Fruit fly (Drosophila melanogaster) whole organism, embryonic: ENCODE measurements around the gene Lrrk.

Source experiments
- Abd-B ChIP-seq: fragments of 200-800 bp; sonication (Bioruptor generic); optimal IDR thresholded peaks from 2 replicates; lab custom pipeline; 2018; ENCODE audit warnings: missing biosample characterization, mild to moderate bottlenecking, missing genetic modification characterization, moderate library complexity
- B-H2 ChIP-seq: fragments of 200-800 bp; sonication (Bioruptor generic); optimal IDR thresholded peaks from 2 replicates; lab custom pipeline; 2018; ENCODE audit warnings: missing biosample characterization, mild to moderate bottlenecking, missing genetic modification characterization
- BEAF-32 ChIP-seq: fragments of 200-800 bp; sonication (Bioruptor generic); optimal IDR thresholded peaks from 3 replicates; lab custom pipeline; 2017; ENCODE audit warnings: missing biosample characterization, missing genetic modification characterization, mild to moderate bottlenecking, moderate library complexity, missing genetic modification reagents
- CG10267 ChIP-seq: fragments of 200-800 bp; sonication (Bioruptor generic); optimal IDR thresholded peaks from 2 replicates; lab custom pipeline; 2018; ENCODE audit warnings: missing biosample characterization, mild to moderate bottlenecking, missing genetic modification characterization, moderate library complexity
- CG10959 ChIP-seq: fragments of 200-800 bp; sonication (Bioruptor generic); IDR thresholded peaks from 2 replicates; pipeline ENCODE4 v1.3.6; 2022; ENCODE audit warnings: missing biosample characterization, missing genetic modification characterization
- CG11456 ChIP-seq: fragments of 200-800 bp; sonication (Bioruptor generic); IDR thresholded peaks from 3 replicates; pipeline ENCODE4 v1.3.6; 2022; ENCODE audit warnings: missing biosample characterization, missing genetic modification characterization
- CG12236 ChIP-seq: fragments of 200-800 bp; sonication (Bioruptor generic); optimal IDR thresholded peaks from 2 replicates; lab custom pipeline; 2016; ENCODE audit warnings: missing biosample characterization, missing genetic modification characterization
- CG13123 ChIP-seq: fragments of 200-800 bp; sonication (Bioruptor generic); optimal IDR thresholded peaks from 2 replicates; lab custom pipeline; 2016; ENCODE audit warnings: missing biosample characterization, missing genetic modification characterization
- CG13296 ChIP-seq: fragments of 200-800 bp; sonication (Bioruptor generic); optimal IDR thresholded peaks from 3 replicates; lab custom pipeline; 2018; ENCODE audit warnings: missing biosample characterization, mild to moderate bottlenecking, missing genetic modification characterization
- CG13624 ChIP-seq: fragments of 200-800 bp; sonication (Bioruptor generic); optimal IDR thresholded peaks from 2 replicates; lab custom pipeline; 2016; ENCODE audit warnings: missing biosample characterization, missing genetic modification characterization
- CG15073 ChIP-seq: fragments of 200-800 bp; sonication (Bioruptor generic); optimal IDR thresholded peaks from 2 replicates; lab custom pipeline; 2016; ENCODE audit warnings: missing biosample characterization, missing genetic modification characterization
- CG1832 ChIP-seq: fragments of 200-800 bp; sonication (Bioruptor generic); optimal IDR thresholded peaks from 2 replicates; lab custom pipeline; 2017; ENCODE audit warnings: missing biosample characterization, mild to moderate bottlenecking, missing genetic modification characterization, inconsistent platforms
- CG2120 ChIP-seq: fragments of 200-800 bp; sonication (Bioruptor generic); optimal IDR thresholded peaks from 3 replicates; lab custom pipeline; 2016; ENCODE audit warnings: missing biosample characterization, missing genetic modification characterization
- CG2199 ChIP-seq: fragments of 200-800 bp; sonication (Bioruptor generic); IDR thresholded peaks from 3 replicates; pipeline ENCODE4 v1.3.6; 2022; ENCODE audit warnings: missing biosample characterization, missing genetic modification characterization
- CG31365 ChIP-seq: fragments of 200-800 bp; sonication (Bioruptor generic); optimal IDR thresholded peaks from 2 replicates; lab custom pipeline; 2018; ENCODE audit warnings: missing biosample characterization, mild to moderate bottlenecking, missing genetic modification characterization
- CG4328 ChIP-seq: fragments of 200-800 bp; sonication (Bioruptor generic); optimal IDR thresholded peaks from 3 replicates; lab custom pipeline; 2017; ENCODE audit warnings: missing biosample characterization, missing genetic modification reagents, missing genetic modification characterization
- CG4730 ChIP-seq: fragments of 200-800 bp; sonication (Bioruptor generic); IDR thresholded peaks from 2 replicates; pipeline ENCODE4 v1.3.6; 2022; ENCODE audit warnings: missing biosample characterization, missing genetic modification characterization
- CG6689 ChIP-seq: fragments of 200-800 bp; sonication (Bioruptor generic); IDR thresholded peaks from 2 replicates; pipeline ENCODE4 v1.3.6; 2022; ENCODE audit warnings: missing biosample characterization, missing genetic modification characterization
- CG6791 ChIP-seq: fragments of 200-800 bp; sonication (Bioruptor generic); IDR thresholded peaks from 3 replicates; pipeline ENCODE4 v1.3.6; 2022; ENCODE audit warnings: missing biosample characterization, missing genetic modification characterization; ENCODE audit not compliant: partially characterized antibody
- CG9817 ChIP-seq: fragments of 200-800 bp; sonication (Bioruptor generic); optimal IDR thresholded peaks from 2 replicates; lab custom pipeline; 2018; ENCODE audit warnings: missing biosample characterization, mild to moderate bottlenecking, missing genetic modification characterization, moderate library complexity
- CHES-1-like ChIP-seq: fragments of 200-800 bp; sonication (Bioruptor generic); optimal IDR thresholded peaks from 2 replicates; lab custom pipeline; 2016; ENCODE audit warnings: missing biosample characterization, missing genetic modification characterization
- D19A ChIP-seq: fragments of 200-800 bp; optimal IDR thresholded peaks from 3 replicates; lab custom pipeline; 2019; ENCODE audit warnings: missing biosample characterization, mild to moderate bottlenecking, missing genetic modification characterization, moderate library complexity
- Deaf1 ChIP-seq: fragments of 200-800 bp; optimal IDR thresholded peaks from 3 replicates; lab custom pipeline; 2019; ENCODE audit warnings: missing biosample characterization, mild to moderate bottlenecking, missing genetic modification characterization, moderate library complexity
- Dip3 ChIP-seq: fragments of 200-800 bp; sonication (Bioruptor generic); optimal IDR thresholded peaks from 3 replicates; lab custom pipeline; 2016; ENCODE audit warnings: missing biosample characterization, missing genetic modification characterization
- ERR ChIP-seq: fragments of 200-800 bp; sonication (Bioruptor generic); optimal IDR thresholded peaks from 2 replicates; lab custom pipeline; 2016; ENCODE audit warnings: missing biosample characterization, missing genetic modification characterization
- NC2α ChIP-seq: fragments of 200-800 bp; sonication (Bioruptor generic); optimal IDR thresholded peaks from 2 replicates; lab custom pipeline; 2016; ENCODE audit warnings: missing biosample characterization, missing genetic modification characterization
- NfI ChIP-seq: fragments of 200-800 bp; sonication (Bioruptor generic); optimal IDR thresholded peaks from 3 replicates; lab custom pipeline; 2018; ENCODE audit warnings: missing biosample characterization, mild to moderate bottlenecking, missing genetic modification characterization, moderate library complexity
- Tbp ChIP-seq: fragments of >200 bp; optimal IDR thresholded peaks from 2 replicates; lab custom pipeline; 2018; ENCODE audit warnings: missing biosample characterization, missing genetic modification characterization
- Xrp1 ChIP-seq: fragments of 200-800 bp; sonication (Bioruptor generic); IDR thresholded peaks from 2 replicates; pipeline ENCODE4 v1.3.6; 2022; ENCODE audit warnings: missing biosample characterization, missing genetic modification characterization
- al ChIP-seq: fragments of 200-800 bp; sonication (Bioruptor generic); IDR thresholded peaks from 2 replicates; pipeline ENCODE4 v1.3.6; 2022; ENCODE audit warnings: missing biosample characterization, missing genetic modification characterization
- aop ChIP-seq: fragments of 200-800 bp; sonication (Bioruptor generic); IDR thresholded peaks from 2 replicates; pipeline ENCODE4 v1.3.6; 2022; ENCODE audit warnings: missing biosample characterization, missing genetic modification characterization
- bsh ChIP-seq, 2 experiments: fragments of 200-800 bp; sonication (Bioruptor generic); optimal IDR thresholded peaks; 2 replicates each; lab custom pipeline; 2017 to 2018; ENCODE audit warnings: mild to moderate bottlenecking in 2 of 2, missing biosample characterization in 2 of 2, missing genetic modification characterization in 2 of 2, moderate library complexity in 1 of 2
- dati ChIP-seq: fragments of 200-800 bp; sonication (Bioruptor generic); IDR thresholded peaks from 2 replicates; pipeline ENCODE4 v1.3.6; 2022; ENCODE audit warnings: missing biosample characterization, missing genetic modification characterization
- fu2 ChIP-seq: fragments of 200-800 bp; sonication (Bioruptor generic); optimal IDR thresholded peaks from 2 replicates; lab custom pipeline; 2016; ENCODE audit warnings: missing biosample characterization, missing genetic modification characterization
- gfzf ChIP-seq: fragments of 200-800 bp; sonication (Bioruptor generic); optimal IDR thresholded peaks from 2 replicates; lab custom pipeline; 2016; ENCODE audit warnings: missing biosample characterization, mild to moderate bottlenecking, missing genetic modification characterization, moderate library complexity
- grn ChIP-seq: fragments of 200-800 bp; sonication (Bioruptor generic); optimal IDR thresholded peaks from 3 replicates; lab custom pipeline; 2017; ENCODE audit warnings: missing biosample characterization, missing genetic modification characterization
- gsb-n ChIP-seq: fragments of 200-800 bp; sonication (Bioruptor generic); optimal IDR thresholded peaks from 3 replicates; lab custom pipeline; 2018; ENCODE audit warnings: missing biosample characterization, mild to moderate bottlenecking, missing genetic modification characterization
- ham ChIP-seq: fragments of 200-800 bp; sonication (Bioruptor generic); IDR thresholded peaks from 2 replicates; pipeline ENCODE4 v1.3.6; 2022; ENCODE audit warnings: missing biosample characterization, missing genetic modification characterization
- nom ChIP-seq: fragments of 200-800 bp; sonication (Bioruptor generic); optimal IDR thresholded peaks from 2 replicates; lab custom pipeline; 2017; ENCODE audit warnings: missing biosample characterization, missing genetic modification characterization, mild to moderate bottlenecking, moderate library complexity, missing genetic modification reagents
- oc ChIP-seq: fragments of 200-800 bp; sonication (Bioruptor generic); optimal IDR thresholded peaks from 2 replicates; lab custom pipeline; 2018; ENCODE audit warnings: missing biosample characterization, mild to moderate bottlenecking, missing genetic modification characterization, moderate library complexity
- odd ChIP-seq: fragments of 200-800 bp; sonication (Bioruptor generic); optimal IDR thresholded peaks from 2 replicates; lab custom pipeline; 2017; ENCODE audit warnings: missing biosample characterization, mild to moderate bottlenecking, missing genetic modification characterization
- org-1 ChIP-seq: fragments of 200-800 bp; sonication (Bioruptor generic); optimal IDR thresholded peaks from 2 replicates; lab custom pipeline; 2017; ENCODE audit warnings: missing biosample characterization, missing genetic modification characterization
- p53 ChIP-seq: fragments of 200-800 bp; sonication (Bioruptor generic); optimal IDR thresholded peaks from 2 replicates; lab custom pipeline; 2016; ENCODE audit warnings: missing biosample characterization, missing genetic modification characterization
- prd ChIP-seq, 3 experiments: fragments of >200 bp in 2 of 3; fragments of 200-800 bp in 1 of 3; sonication (Bioruptor generic) in 1 of 3; optimal IDR thresholded peaks in 2 of 3; IDR thresholded peaks in 1 of 3; 2 replicates in 2 of 3; 3 replicates in 1 of 3; pipeline versions ENCODE4 v1.3.6 to Lab custom; 2017 to 2022; ENCODE audit warnings: missing biosample characterization in 1 of 3, missing genetic modification characterization in 1 of 3
- schlank ChIP-seq: fragments of 200-800 bp; sonication (Bioruptor generic); optimal IDR thresholded peaks from 2 replicates; lab custom pipeline; 2018; ENCODE audit warnings: missing biosample characterization, mild to moderate bottlenecking, missing genetic modification characterization
- sqz ChIP-seq: fragments of 200-800 bp; sonication (Bioruptor generic); optimal IDR thresholded peaks from 3 replicates; lab custom pipeline; 2018; ENCODE audit warnings: missing biosample characterization, mild to moderate bottlenecking, missing genetic modification characterization
- tll ChIP-seq, 2 experiments: fragments of 200-800 bp in 1 of 2; fragments of >200 bp in 1 of 2; sonication (Bioruptor generic) in 1 of 2; optimal IDR thresholded peaks; 2 replicates each; lab custom pipeline; 2017 to 2019; ENCODE audit warnings: missing biosample characterization in 2 of 2, missing genetic modification characterization in 2 of 2, mild to moderate bottlenecking in 1 of 2, moderate library complexity in 1 of 2
- usp ChIP-seq: fragments of >200 bp; optimal IDR thresholded peaks from 2 replicates; lab custom pipeline; 2017; ENCODE audit warnings: missing biosample characterization, missing genetic modification characterization

Gene Lrrk

DNA sequence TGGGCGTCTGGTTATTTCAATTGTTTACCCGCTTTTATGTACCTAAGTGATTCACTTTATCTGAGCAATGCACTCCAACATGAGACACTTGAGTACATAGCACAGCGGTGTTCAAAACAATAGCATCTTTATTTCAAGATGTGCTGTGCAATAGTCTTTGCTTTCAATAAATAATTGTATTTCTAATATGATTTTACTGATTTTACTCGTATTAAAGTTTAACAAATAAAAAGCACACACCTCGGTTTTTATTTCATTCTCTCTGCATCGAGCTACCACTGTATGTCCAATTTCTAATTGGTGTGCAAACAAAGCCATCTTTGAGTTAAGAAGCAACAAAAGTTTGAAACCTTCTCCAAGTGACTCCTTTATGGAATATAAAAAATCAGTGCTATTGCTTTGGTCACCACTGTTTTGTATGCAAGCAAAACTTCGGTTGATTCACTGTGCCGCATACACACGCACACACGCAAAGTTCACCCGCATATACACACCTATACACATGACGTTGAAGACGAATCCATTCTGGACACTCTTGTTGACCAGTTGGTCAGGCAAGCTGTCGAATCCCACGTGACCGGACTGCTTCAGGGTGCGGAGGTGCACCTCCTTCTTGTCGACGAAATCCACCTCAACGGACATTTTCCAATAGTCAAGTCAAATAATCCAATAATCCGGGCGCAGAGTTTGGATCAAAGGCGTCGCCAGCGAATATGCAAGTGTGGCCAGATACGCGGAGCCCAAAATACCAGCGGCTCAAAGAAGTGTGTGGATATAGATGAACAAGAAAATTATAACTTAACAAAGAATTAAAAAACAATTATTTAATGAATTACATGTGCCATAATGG, 47.4 kb upstream of the Lrrk start, which contains the start of gene Septin2 (continued):
- peak; percentile 64 for TF ChIP-seq NfI (GFP tag; lab: Kevin White, UChicago)
- TF ChIP-seq usp (GFP tag; lab: Kevin White, UChicago) = no peak
- peak; percentile 79 for TF ChIP-seq CG10267 (tag; lab: Kevin White, UChicago)
- peak; percentile 14 for TF ChIP-seq Dip3 (GFP tag; lab: Kevin White, UChicago)
- TF ChIP-seq org-1 = peak; percentile 82
- TF ChIP-seq fu2 (GFP tag; lab: Kevin White, UChicago) = peak; percentile 6
- TF ChIP-seq CG4730 = peak; percentile 41; the same call in 1 of the 2 replicates
- no peak for TF ChIP-seq ERR (GFP tag; lab: Kevin White, UChicago)
- TF ChIP-seq Abd-B (GFP tag; lab: Kevin White, UChicago) = no peak
- no peak for TF ChIP-seq ham (GFP tag; lab: Robert Waterston, UW)
- TF ChIP-seq CG31365 (tag; lab: Kevin White, UChicago) = peak; percentile 24
- peak; percentile 79 for TF ChIP-seq bsh (GFP tag; optimal IDR thresholded peaks at IDR 0.05; lab: Kevin White, UChicago)
- no peak for TF ChIP-seq tll (GFP tag; optimal IDR thresholded peaks at IDR 0.05; lab: Kevin White, UChicago)
- no peak for TF ChIP-seq p53
- TF ChIP-seq CG2120 (GFP tag; lab: Kevin White, UChicago) = peak; percentile 52
- no peak for TF ChIP-seq al (GFP tag; lab: Robert Waterston, UW)
- peak; percentile 71 for TF ChIP-seq gsb-n (tag; lab: Kevin White, UChicago)
- no peak for TF ChIP-seq B-H2 (GFP tag; lab: Kevin White, UChicago)
- peak; percentile 72 for TF ChIP-seq gfzf (GFP tag; lab: Kevin White, UChicago)
- TF ChIP-seq oc (tag; lab: Kevin White, UChicago) = no peak
- TF ChIP-seq CG13624 (GFP tag; lab: Kevin White, UChicago) = peak; percentile 55
- no peak for TF ChIP-seq dati (GFP tag; lab: Robert Waterston, UW)
- TF ChIP-seq CG9817 (tag; lab: Kevin White, UChicago) = peak; percentile 34
- TF ChIP-seq CG4328 = peak; percentile 50
- no peak for TF ChIP-seq Tbp
- no peak for TF ChIP-seq BEAF-32
- TF ChIP-seq nom (GFP tag; lab: Kevin White, UChicago) = peak; percentile 83
- peak; percentile 78 for TF ChIP-seq CG13296 (GFP tag; lab: Kevin White, UChicago)
- peak; percentile 46 for TF ChIP-seq NC2α (GFP tag; lab: Kevin White, UChicago)
- TF ChIP-seq D19A (tag; lab: Kevin White, UChicago) = peak; percentile 83
- peak; percentile 47 for TF ChIP-seq Deaf1 (tag; lab: Kevin White, UChicago)
- peak; percentile 75 for TF ChIP-seq CG6689
- peak; percentile 50 for TF ChIP-seq CG15073 (GFP tag; lab: Kevin White, UChicago)
- peak; percentile 42; the same call in 1 of the 3 replicates for TF ChIP-seq CG11456 (GFP tag; lab: Robert Waterston, UW)
- no peak for TF ChIP-seq schlank (tag; lab: Kevin White, UChicago)
- TF ChIP-seq CG13123 (GFP tag; lab: Kevin White, UChicago) = peak; percentile 23
- TF ChIP-seq grn (GFP tag; lab: Kevin White, UChicago) = no peak
- TF ChIP-seq CG12236 (GFP tag; lab: Kevin White, UChicago) = peak; percentile 50
- 0 out of 2 replicates have a peak, but pooled peaks have one; percentile 51 for TF ChIP-seq CG10959 (GFP tag; lab: Robert Waterston, UW)
- no peak for TF ChIP-seq aop
- TF ChIP-seq CHES-1-like = peak; percentile 66
- TF ChIP-seq CG1832 (GFP tag; lab: Kevin White, UChicago) = no peak
- no peak for TF ChIP-seq CG6791 (GFP tag; lab: Robert Waterston, UW)
- 0 out of 3 replicates have a peak, but pooled peaks have one; percentile 46 for TF ChIP-seq CG2199 (GFP tag; lab: Robert Waterston, UW)
- peak; percentile 75 for TF ChIP-seq Xrp1 (GFP tag; lab: Robert Waterston, UW)
- TF ChIP-seq odd (GFP tag; lab: Kevin White, UChicago) = peak; percentile 85
- TF ChIP-seq sqz (GFP tag; lab: Kevin White, UChicago) = no peak
- no peak for TF ChIP-seq prd (optimal IDR thresholded peaks at IDR 0.05; lab: Kevin White, UChicago)
- TF ChIP-seq prd (GFP tag; IDR thresholded peaks at IDR 0.05; lab: Robert Waterston, UW) = peak; percentile 72
